Fruit fly (Drosophila melanogaster): Measurements from ENCODE around the gene UGP.

DNA sequence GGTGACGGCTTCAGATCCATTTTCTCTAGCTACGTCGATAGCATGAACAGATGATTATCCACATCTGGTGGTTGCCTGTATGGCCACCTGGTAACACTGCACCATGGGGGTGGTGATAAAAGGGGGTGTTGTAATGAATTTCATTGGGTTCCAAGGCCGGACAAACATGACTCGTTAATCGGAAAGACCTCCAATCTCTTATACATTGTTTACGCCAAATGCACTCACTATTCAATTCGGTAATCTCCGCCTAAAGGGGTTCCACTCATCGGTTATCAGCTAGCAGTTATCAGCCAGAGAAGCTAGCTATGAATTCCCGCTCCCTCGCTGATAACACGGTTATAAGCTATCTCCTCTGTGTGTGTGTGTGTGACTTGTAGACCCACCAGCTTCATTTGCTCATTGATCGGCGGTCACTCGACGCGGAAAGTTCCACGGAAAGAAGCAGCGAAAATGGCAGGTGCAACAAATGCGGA is 1.5 kb upstream of the UGP start, which contains the start of gene Pdxk:
- TF ChIP-seq CG13204 (GFP tag; optimal IDR thresholded peaks at IDR 0.05) (peak; percentile 13), CG17806 (tag; optimal IDR thresholded peaks at IDR 0.05) (no peak), CG32121 (GFP tag; IDR thresholded peaks at IDR 0.05) (0 out of 2 replicates have a peak, but pooled peaks have one; percentile 31), CG34367 (tag; optimal IDR thresholded peaks at IDR 0.05) (no peak), Pif1A (GFP tag; optimal IDR thresholded peaks at IDR 0.05) (no peak), CG8159 (tag; optimal IDR thresholded peaks at IDR 0.05) (no peak), fd96Ca (GFP tag; IDR thresholded peaks at IDR 0.05) (no peak), gl (tag; optimal IDR thresholded peaks at IDR 0.05) (peak; percentile 38), CG4496 (GFP tag; IDR thresholded peaks at IDR 0.05) (peak; percentile 28; the same call in 1 of the 3 replicates), Pif1B (GFP tag; optimal IDR thresholded peaks at IDR 0.05) (no peak), CG9948 (tag; optimal IDR thresholded peaks at IDR 0.05) (no peak), Ets98B (GFP tag; IDR thresholded peaks at IDR 0.05) (peak; percentile 26; the same call in 1 of the 2 replicates)
